Worm (Caenorhabditis elegans): Measurements from ENCODE around the gene tmc-1.

The tmc-1 gene

DNA sequence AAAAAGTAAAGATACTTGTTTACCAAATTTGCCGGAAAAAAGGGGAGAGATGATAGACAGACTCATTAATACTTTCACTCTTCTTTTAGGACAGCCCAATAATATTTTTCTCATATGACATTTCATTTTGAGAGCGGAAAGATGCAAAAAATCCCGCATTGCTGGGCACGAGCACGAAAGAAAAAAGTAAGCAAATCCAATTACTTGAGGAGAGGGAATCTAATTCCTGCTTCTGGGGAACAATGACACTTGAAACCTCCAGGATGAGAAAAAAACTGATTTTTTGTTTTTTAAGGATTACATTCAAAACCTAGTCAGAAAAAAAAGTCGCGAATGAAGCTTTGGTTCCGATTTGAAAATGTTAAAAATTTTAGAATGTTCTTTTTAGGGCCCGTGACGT lies 54.8 kb downstream of the tmc-1 start:
- TF ChIP-seq ceh-91 (GFP tag; IDR thresholded peaks at IDR 0.05) (no peak), ztf-26 (tag; optimal IDR thresholded peaks at IDR 0.05) (no peak), let-526 (GFP tag; IDR thresholded peaks at IDR 0.05) (no peak), ceh-79 (tag; optimal IDR thresholded peaks at IDR 0.05) (no peak), mxl-1 (tag; optimal IDR thresholded peaks at IDR 0.05) (no peak), nfya-2 (GFP tag; IDR thresholded peaks at IDR 0.05) (no peak), nhr-80 (tag; optimal IDR thresholded peaks at IDR 0.05) (no peak), fkh-3 (tag; optimal IDR thresholded peaks at IDR 0.05) (no peak), hsf-1 (GFP tag; IDR thresholded peaks at IDR 0.05) (no peak), lin-40 (tag; optimal IDR thresholded peaks at IDR 0.05) (no peak), nfyb-1 (GFP tag; IDR thresholded peaks at IDR 0.05) (no peak), ama-1 (optimal IDR thresholded peaks at IDR 0.05) (no peak), ama-1 (GFP tag; optimal IDR thresholded peaks at IDR 0.05) (no peak), efl-1 (GFP tag; optimal IDR thresholded peaks at IDR 0.05) (no peak)

DNA sequence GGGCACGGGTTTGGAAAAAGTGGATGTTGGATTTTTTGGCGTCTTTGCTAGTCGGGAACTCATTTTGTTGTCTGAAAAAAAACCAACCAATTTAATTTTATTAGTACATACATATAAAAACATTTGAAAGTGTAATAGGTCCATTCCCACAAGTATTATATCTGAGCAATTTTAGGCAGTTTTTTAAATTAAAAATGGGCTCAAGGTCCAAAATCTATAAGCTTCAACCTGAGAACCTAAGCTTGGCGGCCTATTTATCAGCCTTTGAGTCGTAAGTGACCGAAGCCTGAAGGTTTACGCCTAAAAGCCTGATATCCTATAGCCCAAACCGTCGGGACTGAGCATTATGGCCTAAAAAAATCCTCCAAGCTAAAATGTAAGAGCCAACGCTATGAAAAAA lies 56.5 kb downstream of the tmc-1 start:
- TF ChIP-seq athp-1 (tag; optimal IDR thresholded peaks at IDR 0.05) (no peak), nhr-90 (tag; optimal IDR thresholded peaks at IDR 0.05) (no peak)

DNA sequence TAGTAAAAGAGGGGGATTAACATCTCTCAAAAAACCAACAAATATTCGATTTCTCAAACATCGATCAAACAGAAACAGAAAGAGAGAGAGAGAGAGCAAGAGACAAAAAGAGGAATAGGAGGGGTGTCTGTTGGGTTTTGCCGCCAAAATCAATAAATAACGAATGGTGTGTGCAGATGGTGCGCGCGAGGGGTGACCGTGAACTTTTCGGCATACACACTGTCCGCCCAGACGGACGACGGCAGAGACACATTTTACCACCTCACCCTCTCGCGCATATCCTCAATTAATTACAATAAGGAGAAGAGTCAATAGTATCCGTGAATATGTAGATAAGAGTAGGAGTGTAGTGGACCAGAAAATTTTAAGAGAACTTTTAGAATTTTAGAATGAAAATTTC lies 60.4 kb downstream of the tmc-1 start:
- TF ChIP-seq T26A5.8 (tag; optimal IDR thresholded peaks at IDR 0.05) (no peak), sptf-2 (GFP tag; optimal IDR thresholded peaks at IDR 0.05) (no peak), madf-6 (GFP tag; IDR thresholded peaks at IDR 0.05) (no peak)

DNA sequence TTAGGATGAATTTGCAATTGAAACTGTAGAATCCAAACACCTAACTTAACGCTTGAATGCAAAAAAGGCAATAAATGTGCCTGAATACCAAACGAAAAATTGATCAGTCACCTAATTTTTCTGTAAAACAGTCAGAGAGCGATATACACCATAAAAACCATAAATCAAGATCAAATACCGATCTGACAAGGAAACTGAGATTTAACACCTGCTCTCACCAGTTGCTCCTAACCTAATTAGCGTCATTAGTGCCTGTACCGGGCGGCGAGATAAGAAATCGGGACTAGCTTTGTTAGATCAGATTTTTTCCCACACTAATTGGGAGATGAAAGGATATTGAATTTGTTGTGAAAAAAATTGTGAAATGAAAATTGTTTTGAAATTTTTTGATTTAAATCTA lies 61.1 kb downstream of the tmc-1 start:
- TF ChIP-seq ztf-6 (GFP tag; IDR thresholded peaks at IDR 0.05): no peak
- 0 out of 2 replicates have a peak, but pooled peaks have one; percentile 74 for TF ChIP-seq bed-1 (GFP tag; IDR thresholded peaks at IDR 0.05)
- no peak for TF ChIP-seq egl-18 (GFP tag; IDR thresholded peaks at IDR 0.05)

DNA sequence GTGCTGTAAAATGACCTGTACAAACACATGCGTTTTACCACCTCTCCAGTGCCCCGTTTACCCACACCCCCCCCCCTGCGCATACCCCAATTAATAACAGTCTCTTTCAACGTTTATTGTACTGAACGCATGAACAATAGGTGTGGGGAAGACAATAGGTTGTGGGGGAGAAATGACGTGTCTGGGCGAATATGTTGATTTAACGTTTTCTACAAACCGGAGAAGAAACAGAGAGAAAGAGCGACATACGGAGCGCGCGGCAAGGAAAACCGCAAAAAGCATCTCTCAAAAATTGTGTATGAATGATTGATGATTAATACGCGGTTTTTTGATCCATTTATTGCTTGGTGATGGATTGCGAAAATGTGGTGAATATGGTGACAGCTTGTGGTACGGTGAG lies 61.8 kb downstream of the tmc-1 start:
- TF ChIP-seq ceh-79 (tag; optimal IDR thresholded peaks at IDR 0.05): no peak
- no peak for TF ChIP-seq snpc-1.1 (tag; optimal IDR thresholded peaks at IDR 0.05; ENCODE audit: insufficient read depth)
- TF ChIP-seq dpff-1 (tag; optimal IDR thresholded peaks at IDR 0.05): no peak

Data from whole organism, young adult.